Fruit fly (Drosophila melanogaster): ENCODE data around the gene alpha-PheRS.

Gene alpha-PheRS

DNA sequence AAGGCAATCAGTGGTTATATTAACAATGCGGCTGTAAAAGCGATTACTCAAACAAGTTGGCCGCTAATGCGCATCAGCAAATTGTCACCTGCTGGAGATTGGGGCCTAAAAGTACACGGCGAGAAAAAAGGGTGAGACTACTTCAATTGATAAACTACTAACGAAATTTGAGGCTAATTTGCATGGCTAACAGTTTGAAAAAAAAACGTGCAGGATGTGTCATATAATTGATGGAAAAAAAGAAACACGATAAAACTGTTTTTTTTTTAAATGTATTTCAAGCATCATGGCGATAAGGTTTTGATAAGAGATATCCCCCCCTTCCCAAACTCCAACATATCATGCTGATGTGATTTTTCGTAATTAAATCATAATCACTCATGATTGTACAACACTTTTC is 32.7 kb downstream of the alpha-PheRS start:
- no peak for TF ChIP-seq gl (tag; optimal IDR thresholded peaks at IDR 0.05)
- 0 out of 3 replicates have a peak, but pooled peaks have one; percentile 14 for TF ChIP-seq fd96Ca (GFP tag; IDR thresholded peaks at IDR 0.05)

- TF ChIP-seq Snoo (tag; optimal IDR thresholded peaks at IDR 0.05) (no peak), CG32121 (GFP tag; IDR thresholded peaks at IDR 0.05) (no peak), CG8159 (tag; optimal IDR thresholded peaks at IDR 0.05) (no peak), CG9948 (tag; optimal IDR thresholded peaks at IDR 0.05) (no peak), CG34367 (tag; optimal IDR thresholded peaks at IDR 0.05) (no peak), CG8301 (tag; optimal IDR thresholded peaks at IDR 0.05) (no peak), CG12605 (GFP tag; IDR thresholded peaks at IDR 0.05) (no peak), gl (tag; optimal IDR thresholded peaks at IDR 0.05) (no peak), CG4496 (GFP tag; IDR thresholded peaks at IDR 0.05) (no peak), fd96Ca (GFP tag; IDR thresholded peaks at IDR 0.05) (no peak), CG10348 (GFP tag; IDR thresholded peaks at IDR 0.05) (no peak)
Measured at dm6 chrX:8110984-8111383, 34.4 kb downstream of the alpha-PheRS start.

- no peak for TF ChIP-seq Snoo (tag; optimal IDR thresholded peaks at IDR 0.05)
- TF ChIP-seq CG15710 (tag; optimal IDR thresholded peaks at IDR 0.05) = no peak
- no peak for TF ChIP-seq CG17806 (tag; optimal IDR thresholded peaks at IDR 0.05)
- TF ChIP-seq CG34367 (tag; optimal IDR thresholded peaks at IDR 0.05) = no peak
- TF ChIP-seq CG4496 (GFP tag; IDR thresholded peaks at IDR 0.05) = no peak
- TF ChIP-seq CG12605 (GFP tag; IDR thresholded peaks at IDR 0.05) = no peak
- no peak for TF ChIP-seq CG8301 (tag; optimal IDR thresholded peaks at IDR 0.05)
- no peak for TF ChIP-seq fd96Ca (GFP tag; IDR thresholded peaks at IDR 0.05)
- no peak for TF ChIP-seq CG9948 (tag; optimal IDR thresholded peaks at IDR 0.05)
Measured at dm6 chrX:8107936-8108335, 37.5 kb downstream of the alpha-PheRS start.

dm6 chrX:8106281-8107050 is 38.9 kb downstream of the alpha-PheRS start:
- TF ChIP-seq CG12605 (GFP tag; IDR thresholded peaks at IDR 0.05) (no peak), CG9948 (tag; optimal IDR thresholded peaks at IDR 0.05) (no peak), rn (GFP tag; IDR thresholded peaks at IDR 0.05) (no peak), CG17806 (tag; optimal IDR thresholded peaks at IDR 0.05) (no peak), CG4496 (GFP tag; IDR thresholded peaks at IDR 0.05) (no peak), CG8301 (tag; optimal IDR thresholded peaks at IDR 0.05) (no peak), CG10348 (GFP tag; IDR thresholded peaks at IDR 0.05) (no peak), CG8159 (tag; optimal IDR thresholded peaks at IDR 0.05) (no peak), CG15710 (tag; optimal IDR thresholded peaks at IDR 0.05) (no peak), Pif1A (GFP tag; optimal IDR thresholded peaks at IDR 0.05) (no peak), CG32121 (GFP tag; IDR thresholded peaks at IDR 0.05) (no peak), CG14655 (GFP tag; optimal IDR thresholded peaks at IDR 0.05) (no peak), CG13204 (GFP tag; optimal IDR thresholded peaks at IDR 0.05) (no peak), CG34367 (tag; optimal IDR thresholded peaks at IDR 0.05) (no peak), gl (tag; optimal IDR thresholded peaks at IDR 0.05) (no peak), fd96Ca (GFP tag; IDR thresholded peaks at IDR 0.05) (no peak), Pif1B (GFP tag; optimal IDR thresholded peaks at IDR 0.05) (no peak), Snoo (tag; optimal IDR thresholded peaks at IDR 0.05) (no peak), D1 (tag; optimal IDR thresholded peaks at IDR 0.05) (no peak), Ets98B (GFP tag; IDR thresholded peaks at IDR 0.05) (no peak)

DNA sequence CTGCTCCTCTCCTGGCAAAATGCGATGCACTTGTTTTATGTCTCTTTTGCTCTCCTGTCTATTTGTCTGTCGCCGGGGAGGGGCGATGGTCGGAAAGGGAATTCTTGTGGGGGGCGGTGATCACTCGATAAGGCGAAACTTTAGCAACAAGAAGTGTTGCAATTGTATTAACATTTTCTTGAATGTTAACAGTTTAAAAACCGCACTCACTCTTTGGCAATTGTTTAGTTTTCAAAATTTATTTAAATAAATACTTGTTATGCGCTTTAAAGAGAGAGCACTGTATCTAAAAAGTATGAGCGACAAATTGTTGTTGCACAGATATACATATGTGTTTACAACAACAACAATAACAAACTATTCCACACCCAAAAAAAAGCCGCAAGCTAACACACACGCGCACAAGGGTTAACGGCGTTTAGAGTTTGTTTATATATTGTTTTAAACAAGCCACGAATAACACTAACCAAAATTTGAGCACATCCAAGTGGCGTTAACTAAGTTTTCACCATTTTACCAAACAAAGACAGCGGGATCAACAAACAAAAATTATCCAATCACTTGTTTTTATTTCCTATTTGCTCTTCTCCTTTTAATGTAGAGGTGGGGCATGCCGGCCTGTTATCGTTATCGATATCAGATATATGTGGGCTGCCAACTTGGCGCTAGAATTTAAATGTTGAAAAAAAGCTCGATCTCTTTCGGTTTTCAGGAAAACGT is 43.8 kb downstream of the alpha-PheRS start, which contains the start of gene CG2258:
TSS of gene CG2258 (minus strand) at position 617 of the 720 bp plus-strand sequence.
- TF ChIP-seq fd96Ca (GFP tag; IDR thresholded peaks at IDR 0.05) (peak; percentile 96), CG8159 (tag; optimal IDR thresholded peaks at IDR 0.05) (peak; percentile 88), Ets98B (GFP tag; IDR thresholded peaks at IDR 0.05) (peak; percentile 97), CG14655 (GFP tag; optimal IDR thresholded peaks at IDR 0.05) (peak; percentile 93), CG34367 (tag; optimal IDR thresholded peaks at IDR 0.05) (peak; percentile 87), CG17806 (tag; optimal IDR thresholded peaks at IDR 0.05) (peak; percentile 89), CG9948 (tag; optimal IDR thresholded peaks at IDR 0.05) (peak; percentile 88), CG4496 (GFP tag; IDR thresholded peaks at IDR 0.05) (peak; percentile 98), CG8301 (tag; optimal IDR thresholded peaks at IDR 0.05) (peak; percentile 91), Snoo (tag; optimal IDR thresholded peaks at IDR 0.05) (peak; percentile 40), CG10348 (GFP tag; IDR thresholded peaks at IDR 0.05) (peak; percentile 73; the same call in 1 of the 2 replicates), Pif1B (GFP tag; optimal IDR thresholded peaks at IDR 0.05) (peak; percentile 91), D1 (tag; optimal IDR thresholded peaks at IDR 0.05) (peak; percentile 37), CG15710 (tag; optimal IDR thresholded peaks at IDR 0.05) (peak; percentile 91), gl (tag; optimal IDR thresholded peaks at IDR 0.05) (peak; percentile 70), Pif1A (GFP tag; optimal IDR thresholded peaks at IDR 0.05) (peak; percentile 88), CG32121 (GFP tag; IDR thresholded peaks at IDR 0.05) (peak; percentile 97), rn (GFP tag; IDR thresholded peaks at IDR 0.05) (peak; percentile 91), CG12605 (GFP tag; IDR thresholded peaks at IDR 0.05) (peak; percentile 96), EcR (GFP tag; optimal IDR thresholded peaks at IDR 0.05) (no peak), CG13204 (GFP tag; optimal IDR thresholded peaks at IDR 0.05) (peak; percentile 73)

dm6 chrX:8100826-8101079 is 44.6 kb downstream of the alpha-PheRS start:
- TF ChIP-seq gl (tag; optimal IDR thresholded peaks at IDR 0.05) (no peak), CG12605 (GFP tag; IDR thresholded peaks at IDR 0.05) (no peak), CG14655 (GFP tag; optimal IDR thresholded peaks at IDR 0.05) (no peak), D1 (tag; optimal IDR thresholded peaks at IDR 0.05) (no peak), CG15710 (tag; optimal IDR thresholded peaks at IDR 0.05) (no peak), CG9948 (tag; optimal IDR thresholded peaks at IDR 0.05) (no peak), CG8159 (tag; optimal IDR thresholded peaks at IDR 0.05) (no peak), CG13204 (GFP tag; optimal IDR thresholded peaks at IDR 0.05) (no peak), Pif1B (GFP tag; optimal IDR thresholded peaks at IDR 0.05) (no peak), rn (GFP tag; IDR thresholded peaks at IDR 0.05) (no peak), EcR (GFP tag; optimal IDR thresholded peaks at IDR 0.05) (no peak), CG10348 (GFP tag; IDR thresholded peaks at IDR 0.05) (no peak), Pif1A (GFP tag; optimal IDR thresholded peaks at IDR 0.05) (no peak), fd96Ca (GFP tag; IDR thresholded peaks at IDR 0.05) (no peak), CG4496 (GFP tag; IDR thresholded peaks at IDR 0.05) (no peak), CG8301 (tag; optimal IDR thresholded peaks at IDR 0.05) (no peak), Snoo (tag; optimal IDR thresholded peaks at IDR 0.05) (no peak), Ets98B (GFP tag; IDR thresholded peaks at IDR 0.05) (no peak), CG17806 (tag; optimal IDR thresholded peaks at IDR 0.05) (no peak), CG32121 (GFP tag; IDR thresholded peaks at IDR 0.05) (no peak)

Data from whole organism, pupa.